Fruit fly (Drosophila melanogaster): ENCODE results near the gene amn.
A peak's percentile ranks its signal among the peaks of the same experiment; 100 is the strongest.

Gene amn

DNA sequence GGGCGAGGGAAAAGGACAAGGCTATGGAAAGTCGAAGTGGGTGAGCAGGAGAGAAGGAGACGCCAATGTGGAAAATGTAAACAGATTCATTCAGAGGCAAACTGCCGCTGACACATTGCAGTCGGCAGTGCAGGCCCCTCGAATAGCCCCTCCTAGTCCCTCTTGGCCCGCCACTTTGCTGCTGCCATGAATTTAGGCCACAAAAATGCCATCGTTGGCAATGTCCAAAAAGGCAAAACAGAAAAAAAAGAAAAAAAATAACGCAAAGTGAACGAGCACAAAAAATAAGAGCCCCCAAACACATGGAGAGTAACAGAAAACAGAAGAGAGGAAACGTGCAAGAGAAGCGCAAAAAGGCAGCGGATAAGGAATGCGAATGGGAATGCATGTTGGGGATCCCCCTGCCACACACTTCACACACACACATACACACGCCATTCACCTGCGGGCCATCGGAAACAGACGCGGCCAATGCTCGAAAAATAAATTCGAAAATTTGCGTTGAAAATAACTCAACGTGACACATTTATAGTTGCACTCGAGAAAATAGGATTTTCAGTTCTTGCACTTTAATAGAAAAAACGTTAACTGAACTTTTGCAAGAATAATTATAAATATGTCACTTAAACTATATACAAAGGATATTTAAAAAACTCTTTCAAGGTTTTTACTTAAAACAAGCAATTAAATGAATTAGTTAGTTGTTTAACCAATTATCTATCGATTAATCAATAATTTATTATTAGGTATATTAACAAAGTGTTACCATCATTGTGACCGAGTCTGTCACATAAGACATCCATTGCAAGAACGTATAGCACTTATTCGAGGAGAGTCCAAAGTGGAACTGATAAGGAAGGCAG is 11.3 kb downstream of the amn start:
- TF ChIP-seq CG7045 (GFP tag; optimal IDR thresholded peaks at IDR 0.05) = no peak
- TF ChIP-seq kay (GFP tag; ENCODE audit: borderline replicate concordance) = peak; percentile 31
- TF ChIP-seq CG11617 (GFP tag; optimal IDR thresholded peaks at IDR 0.05) = peak; percentile 52
- TF ChIP-seq CG7101 (tag; optimal IDR thresholded peaks at IDR 0.05) = peak; percentile 52
- TF ChIP-seq CG5204 (GFP tag; optimal IDR thresholded peaks at IDR 0.05) = no peak
- no peak for TF ChIP-seq Clk (GFP tag; optimal IDR thresholded peaks at IDR 0.05)
- TF ChIP-seq tj (GFP tag; optimal IDR thresholded peaks at IDR 0.05) = peak; percentile 91

DNA sequence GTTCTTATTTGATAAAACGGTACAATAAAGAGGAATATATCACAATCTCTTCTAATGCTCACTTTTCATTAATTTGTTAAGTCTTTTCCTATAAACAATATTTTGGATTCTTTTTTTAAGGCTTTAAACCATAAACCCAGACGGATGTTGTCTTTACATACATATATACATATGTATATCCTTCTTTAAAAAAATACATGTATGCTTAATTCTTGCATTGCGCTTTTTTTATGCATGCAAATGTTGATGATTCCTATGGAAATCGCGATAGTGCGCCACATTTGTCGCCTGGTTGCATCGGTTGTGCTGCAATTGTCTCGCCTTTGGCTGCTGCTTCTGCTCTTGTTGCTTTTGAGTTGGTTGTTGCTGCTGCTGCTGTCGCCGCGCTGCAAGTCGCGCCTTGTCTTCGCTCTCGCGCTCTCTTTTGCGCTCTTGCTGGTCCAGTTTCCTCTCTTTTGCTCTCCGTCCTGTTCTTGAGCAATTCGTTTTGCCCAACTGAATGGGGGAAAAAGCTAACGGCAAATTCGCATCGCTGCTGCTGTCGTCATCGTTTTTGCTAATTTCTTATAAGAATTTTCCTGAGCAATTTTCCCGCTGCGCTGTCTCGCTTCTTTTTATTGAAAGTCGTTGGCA is 12.9 kb downstream of the amn start:
- TF ChIP-seq CG7101 (tag; optimal IDR thresholded peaks at IDR 0.05) (peak; percentile 44), cnc (optimal IDR thresholded peaks at IDR 0.05) (no peak), CG7045 (GFP tag; optimal IDR thresholded peaks at IDR 0.05) (peak; percentile 3), CG11617 (GFP tag; optimal IDR thresholded peaks at IDR 0.05) (peak; percentile 48)

DNA sequence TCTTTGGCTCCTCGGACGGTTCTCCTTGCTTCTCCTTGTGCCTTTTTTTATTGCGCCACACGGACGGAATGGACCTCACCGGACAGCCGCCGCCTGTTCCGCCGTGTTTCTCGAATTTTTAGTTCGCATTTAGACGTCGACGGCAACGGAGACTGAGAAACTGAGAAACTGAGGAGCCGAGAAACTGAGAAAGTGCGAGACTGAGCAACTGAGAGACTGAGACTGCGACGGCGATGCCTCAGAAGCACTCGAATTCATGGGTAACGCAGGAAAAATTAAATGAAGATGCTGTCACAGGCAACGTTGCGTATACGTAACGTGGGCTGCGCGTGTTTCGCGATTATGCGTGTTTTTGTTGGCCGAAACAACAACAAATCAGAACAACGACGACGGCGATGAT is 14.2 kb downstream of the amn start:
- TF ChIP-seq Hr96 (GFP tag; optimal IDR thresholded peaks at IDR 0.05) (no peak), CG7045 (GFP tag; optimal IDR thresholded peaks at IDR 0.05) (no peak), pad (GFP tag; optimal IDR thresholded peaks at IDR 0.05) (no peak), tj (GFP tag; optimal IDR thresholded peaks at IDR 0.05) (no peak)

dm6 chrX:19875059-19875458 is 14.8 kb downstream of the amn start:
- TF ChIP-seq toe (GFP tag; optimal IDR thresholded peaks at IDR 0.05) (peak; percentile 78), kay (GFP tag; ENCODE audit: borderline replicate concordance) (no peak), ovo (GFP tag; optimal IDR thresholded peaks at IDR 0.05) (no peak), Crg-1 (GFP tag; optimal IDR thresholded peaks at IDR 0.05) (peak; percentile 58), Hr96 (GFP tag; optimal IDR thresholded peaks at IDR 0.05) (peak; percentile 91), cic (GFP tag; optimal IDR thresholded peaks at IDR 0.05) (peak; percentile 49), Clk (GFP tag; optimal IDR thresholded peaks at IDR 0.05) (peak; percentile 83), CG5204 (GFP tag; optimal IDR thresholded peaks at IDR 0.05) (peak; percentile 87), CG11617 (GFP tag; optimal IDR thresholded peaks at IDR 0.05) (peak; percentile 93), CG12768 (GFP tag; optimal IDR thresholded peaks at IDR 0.05) (peak; percentile 91), cnc (optimal IDR thresholded peaks at IDR 0.05) (no peak), Mnt (GFP tag; optimal IDR thresholded peaks at IDR 0.05) (peak; percentile 61), pad (GFP tag; optimal IDR thresholded peaks at IDR 0.05) (peak; percentile 64), CG33017 (tag; optimal IDR thresholded peaks at IDR 0.05) (peak; percentile 89), CG7045 (GFP tag; optimal IDR thresholded peaks at IDR 0.05) (peak; percentile 91), bab1 (GFP tag; optimal IDR thresholded peaks at IDR 0.05) (no peak), CG1620 (GFP tag; optimal IDR thresholded peaks at IDR 0.05) (peak; percentile 47), tj (GFP tag; optimal IDR thresholded peaks at IDR 0.05) (peak; percentile 67), CG7101 (tag; optimal IDR thresholded peaks at IDR 0.05) (peak; percentile 89), CG14711 (tag; optimal IDR thresholded peaks at IDR 0.05) (peak; percentile 73)

DNA sequence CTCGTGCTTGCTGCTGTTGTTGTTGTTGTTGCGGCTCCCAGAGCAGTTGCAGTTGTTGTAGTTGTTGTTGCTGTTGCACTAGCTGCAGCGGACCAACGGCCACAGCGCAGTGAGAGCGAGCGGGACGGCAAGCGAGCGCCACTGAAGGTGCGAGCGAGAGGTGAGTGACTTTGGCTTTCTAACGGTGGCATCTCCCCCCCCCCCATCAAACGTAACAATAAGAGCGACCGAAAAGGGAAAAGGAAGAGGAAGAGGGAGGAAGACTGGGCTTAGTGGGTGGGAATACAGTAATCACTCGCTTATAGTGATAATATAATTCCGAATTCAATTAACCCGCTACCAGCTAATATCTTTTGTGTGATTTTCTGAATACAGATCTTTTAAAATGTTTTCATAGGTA is 22.9 kb downstream of the amn start:
- TF ChIP-seq Clk (GFP tag; optimal IDR thresholded peaks at IDR 0.05) = no peak
- TF ChIP-seq kay (GFP tag; ENCODE audit: borderline replicate concordance) = no peak
- TF ChIP-seq CG1620 (GFP tag; optimal IDR thresholded peaks at IDR 0.05) = no peak
- TF ChIP-seq CG12768 (GFP tag; optimal IDR thresholded peaks at IDR 0.05) = no peak
- no peak for TF ChIP-seq bab1 (GFP tag; optimal IDR thresholded peaks at IDR 0.05)
- TF ChIP-seq Mnt (GFP tag; optimal IDR thresholded peaks at IDR 0.05) = no peak
- peak; percentile 84 for TF ChIP-seq pad (GFP tag; optimal IDR thresholded peaks at IDR 0.05)
- TF ChIP-seq CG14711 (tag; optimal IDR thresholded peaks at IDR 0.05) = no peak
- TF ChIP-seq tj (GFP tag; optimal IDR thresholded peaks at IDR 0.05) = no peak
- no peak for TF ChIP-seq cnc (optimal IDR thresholded peaks at IDR 0.05)
- TF ChIP-seq CG7045 (GFP tag; optimal IDR thresholded peaks at IDR 0.05) = no peak
- no peak for TF ChIP-seq CG7101 (tag; optimal IDR thresholded peaks at IDR 0.05)
- peak; percentile 83 for TF ChIP-seq ovo (GFP tag; optimal IDR thresholded peaks at IDR 0.05)
- no peak for TF ChIP-seq CG5204 (GFP tag; optimal IDR thresholded peaks at IDR 0.05)
- no peak for TF ChIP-seq CG33017 (tag; optimal IDR thresholded peaks at IDR 0.05)

DNA sequence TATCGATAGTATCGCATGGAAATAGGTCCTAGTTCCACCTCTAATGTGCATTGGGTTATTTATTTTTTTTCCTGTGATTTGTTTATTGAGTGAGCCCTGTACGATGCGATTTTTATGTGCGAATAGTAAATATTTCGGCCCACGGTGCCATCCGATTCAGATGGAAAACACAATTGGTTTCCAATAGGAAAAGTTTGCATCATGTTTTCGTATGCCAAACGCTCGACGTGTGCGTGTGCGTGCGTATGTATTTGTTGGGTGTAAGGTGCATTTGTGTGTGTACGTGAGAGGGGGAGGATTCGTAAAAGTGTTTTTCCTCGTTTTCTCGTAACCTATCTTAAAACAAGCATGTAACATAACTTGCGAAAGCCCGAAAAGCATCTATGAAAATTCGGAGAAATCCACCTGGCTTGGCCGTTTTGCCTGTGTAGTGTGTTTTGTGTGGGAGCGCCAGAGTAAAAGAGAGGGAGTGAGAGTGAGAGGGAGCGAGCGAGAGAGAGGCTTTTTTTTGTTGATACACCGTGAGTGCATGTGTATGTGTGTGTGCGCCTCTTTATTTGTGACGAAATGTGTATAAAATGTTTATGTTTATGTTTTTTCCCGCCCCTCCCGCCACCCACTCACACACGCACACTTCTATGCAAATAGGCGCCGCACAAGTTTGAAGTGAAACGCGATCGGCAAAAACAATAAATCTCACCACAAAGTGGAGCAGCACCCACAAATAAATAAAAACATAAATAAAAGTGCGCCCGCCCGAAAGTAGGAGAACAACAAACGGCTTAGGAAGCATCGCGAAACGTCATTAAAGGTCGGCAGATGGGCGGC is 23.5 kb downstream of the amn start, which contains the start of gene Hers:
Hers (plus strand) TSS at position 2 of the 828 bp plus-strand sequence.
- TF ChIP-seq bab1 (GFP tag; optimal IDR thresholded peaks at IDR 0.05) = no peak
- peak; percentile 28 for TF ChIP-seq tj (GFP tag; optimal IDR thresholded peaks at IDR 0.05)

Measured in whole organism, adult.